Worm (Caenorhabditis elegans): ENCODE measurements around the gene srh-72.

- TF ChIP-seq efl-3 (GFP tag; optimal IDR thresholded peaks at IDR 0.05) (no peak), nhr-28 (tag; optimal IDR thresholded peaks at IDR 0.05) (no peak), mab-9 (GFP tag; IDR thresholded peaks at IDR 0.05) (no peak), lin-39 (tag; optimal IDR thresholded peaks at IDR 0.05) (no peak)
These were observed 4.4 kb downstream of the srh-72 start for ce11 chrII:1635969-1636368.

Data from whole organism, L1 larva.